Fruit fly (Drosophila melanogaster) S2 (cell line): Measurements from ENCODE around the gene CG15296.

Experiments used
- CG8478 ChIP-seq: fragments of >200 bp; optimal IDR thresholded peaks from 2 replicates; lab custom pipeline; 2018
- CTCF ChIP-seq, 2 experiments: fragments of >200 bp; optimal IDR thresholded peaks; 2 replicates each; lab custom pipeline; 2018

DNA sequence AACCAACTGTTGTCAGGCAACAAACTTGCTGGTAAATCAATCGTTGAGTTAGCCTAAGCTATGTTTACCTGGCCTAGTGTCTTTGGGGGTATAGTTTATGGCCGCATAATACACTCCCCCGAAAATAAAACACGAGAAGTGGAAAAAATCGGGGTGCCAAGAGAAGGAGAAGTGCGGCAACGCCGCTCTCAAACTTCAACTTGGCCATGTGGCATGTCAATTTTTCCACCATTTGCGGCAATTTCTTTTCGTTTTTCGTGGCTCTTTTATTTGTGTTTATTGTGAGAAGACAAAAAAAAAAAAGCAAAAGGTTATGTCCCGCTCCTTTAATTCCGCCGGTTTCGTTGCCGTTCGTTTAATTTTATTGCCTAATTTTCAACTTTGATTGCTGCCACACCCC is 25.9 kb downstream of the CG15296 start:
- TF ChIP-seq CTCF (optimal IDR thresholded peaks at IDR 0.05; lab: Kevin White, UChicago) (no peak), CG8478 (no peak)
